Worm (Caenorhabditis elegans) whole organism, L1 larva: ENCODE data around the gene C24D10.2.

ENCODE experiments used
- C04F5.9 ChIP-seq: sonication (generic microtip); optimal IDR thresholded peaks from 2 replicates; lab custom pipeline; 2016; ENCODE audit warnings: missing genetic modification characterization, missing compliant biosample characterization
- F16B12.6 ChIP-seq: fragments of 150-350 bp; optimal IDR thresholded peaks from 2 replicates; lab custom pipeline; 2014; ENCODE audit warnings: missing biosample characterization, missing genetic modification characterization
- Y116A8C.19 ChIP-seq: sonication (generic microtip); optimal IDR thresholded peaks from 2 replicates; lab custom pipeline; 2016; ENCODE audit warnings: missing compliant biosample characterization, missing genetic modification characterization, borderline replicate concordance
- aha-1 ChIP-seq: fragments of 150-350 bp; optimal IDR thresholded peaks from 2 replicates; lab custom pipeline; 2014; ENCODE audit warnings: missing biosample characterization, missing genetic modification characterization
- alr-1 ChIP-seq: fragments of 200-800 bp; sonication (Bioruptor generic); optimal IDR thresholded peaks from 2 replicates; lab custom pipeline; 2018; ENCODE audit warnings: borderline replicate concordance, mild to moderate bottlenecking, missing genetic modification characterization, missing compliant biosample characterization
- blmp-1 ChIP-seq: fragments of 150-350 bp; optimal IDR thresholded peaks from 2 replicates; lab custom pipeline; 2014; ENCODE audit warnings: missing biosample characterization, missing genetic modification characterization
- ceh-63 ChIP-seq: fragments of 200-800 bp; sonication (Bioruptor generic); optimal IDR thresholded peaks from 2 replicates; lab custom pipeline; 2018; ENCODE audit warnings: mild to moderate bottlenecking, missing genetic modification characterization, missing compliant biosample characterization
- ceh-82 ChIP-seq, 3 experiments: fragments of 150-350 bp in 1 of 3; sonication (generic microtip) in 2 of 3; optimal IDR thresholded peaks; 2 replicates each; lab custom pipeline; 2014 to 2017; ENCODE audit warnings: missing biosample characterization in 3 of 3, missing genetic modification characterization in 3 of 3
- ceh-90 ChIP-seq: sonication (generic microtip); optimal IDR thresholded peaks from 2 replicates; lab custom pipeline; 2016; ENCODE audit warnings: missing genetic modification characterization, missing compliant biosample characterization
- dpl-1 ChIP-seq, 3 experiments: fragments of 150-350 bp in 2 of 3; sonication (generic microtip) in 1 of 3; optimal IDR thresholded peaks; 2 replicates each; lab custom pipeline; 2014 to 2017; ENCODE audit warnings: missing biosample characterization in 3 of 3, missing genetic modification characterization in 3 of 3, missing genetic modification reagents in 3 of 3
- dsc-1 ChIP-seq: sonication (generic microtip); optimal IDR thresholded peaks from 2 replicates; lab custom pipeline; 2016; ENCODE audit warnings: mild to moderate bottlenecking, missing genetic modification characterization, missing compliant biosample characterization
- egl-13 ChIP-seq: sonication (generic microtip); optimal IDR thresholded peaks from 2 replicates; lab custom pipeline; 2016; ENCODE audit warnings: missing genotype, missing genetic modification reagents, missing genetic modification characterization, missing compliant biosample characterization
- egl-27 ChIP-seq, 2 experiments: fragments of 150-350 bp in 1 of 2; sonication (generic microtip); optimal IDR thresholded peaks; 3 replicates each; lab custom pipeline; 2017 to 2018; ENCODE audit warnings: missing biosample characterization in 2 of 2, missing genetic modification characterization in 2 of 2, missing genetic modification reagents in 2 of 2
- elt-2 ChIP-seq: sonication (generic microtip); optimal IDR thresholded peaks from 2 replicates; lab custom pipeline; 2016; ENCODE audit warnings: missing genetic modification characterization, mild to moderate bottlenecking, inconsistent platforms, missing compliant biosample characterization, missing genetic modification reagents
- elt-3 ChIP-seq, 6 experiments: fragments of 150-350 bp in 1 of 6; sonication (generic microtip); optimal IDR thresholded peaks; 2 replicates each; lab custom pipeline; 2017 to 2018; ENCODE audit warnings: missing biosample characterization in 6 of 6, missing genetic modification characterization in 6 of 6, inconsistent platforms in 1 of 6
- fkh-4 ChIP-seq: sonication (generic microtip); optimal IDR thresholded peaks from 2 replicates; lab custom pipeline; 2016; ENCODE audit warnings: missing compliant biosample characterization, missing genetic modification characterization, borderline replicate concordance
- fkh-8 ChIP-seq: sonication (generic microtip); optimal IDR thresholded peaks from 2 replicates; lab custom pipeline; 2016; ENCODE audit warnings: mild to moderate bottlenecking, missing genetic modification characterization, missing compliant biosample characterization
- fos-1 ChIP-seq: fragments of 150-350 bp; optimal IDR thresholded peaks from 2 replicates; lab custom pipeline; 2014; ENCODE audit warnings: missing biosample characterization, missing genetic modification characterization
- hlh-4 ChIP-seq: sonication (generic microtip); optimal IDR thresholded peaks from 2 replicates; lab custom pipeline; 2016; ENCODE audit warnings: mild to moderate bottlenecking, missing genetic modification characterization, missing compliant biosample characterization
- isw-1 ChIP-seq: fragments of 200-800 bp; sonication (Bioruptor generic); IDR thresholded peaks from 2 replicates; pipeline ENCODE4 v1.3.6; 2022; ENCODE audit warnings: missing genetic modification characterization, missing compliant biosample characterization
- jun-1 ChIP-seq: fragments of 150-350 bp; optimal IDR thresholded peaks from 2 replicates; lab custom pipeline; 2014; ENCODE audit warnings: missing biosample characterization, missing genetic modification reagents, missing genetic modification characterization
- lin-13 ChIP-seq: fragments of 150-350 bp; optimal IDR thresholded peaks from 2 replicates; lab custom pipeline; 2014; ENCODE audit warnings: missing biosample characterization, missing genetic modification reagents, missing genetic modification characterization
- lin-35 ChIP-seq, 2 experiments: fragments of 150-350 bp; optimal IDR thresholded peaks; 2 replicates each; lab custom pipeline; 2014; ENCODE audit warnings: missing biosample characterization in 2 of 2, missing genetic modification characterization in 2 of 2, missing genetic modification reagents in 2 of 2
- lir-3 ChIP-seq: sonication (generic microtip); optimal IDR thresholded peaks from 2 replicates; lab custom pipeline; 2016; ENCODE audit warnings: mild to moderate bottlenecking, missing genetic modification characterization, moderate library complexity, missing compliant biosample characterization; ENCODE audit not compliant: poor library complexity
- lsy-2 ChIP-seq, 2 experiments: fragments of 150-350 bp; optimal IDR thresholded peaks; 2 replicates each; lab custom pipeline; 2014; ENCODE audit warnings: missing biosample characterization in 2 of 2, missing genetic modification characterization in 2 of 2
- mab-9 ChIP-seq: fragments of 200-800 bp; sonication (Bioruptor generic); IDR thresholded peaks from 2 replicates; pipeline ENCODE4 v1.3.6; 2022; ENCODE audit warnings: missing genetic modification reagents, missing genetic modification characterization, missing compliant biosample characterization
- mdl-1 ChIP-seq, 2 experiments: fragments of 150-350 bp; optimal IDR thresholded peaks; 2 replicates each; lab custom pipeline; 2014 to 2017; ENCODE audit warnings: missing biosample characterization in 2 of 2, missing genetic modification characterization in 2 of 2, inconsistent platforms in 1 of 2
- mef-2 ChIP-seq: fragments of 150-350 bp; optimal IDR thresholded peaks from 2 replicates; lab custom pipeline; 2014; ENCODE audit warnings: missing biosample characterization, missing genetic modification characterization
- mep-1 ChIP-seq: fragments of 150-350 bp; optimal IDR thresholded peaks from 2 replicates; lab custom pipeline; 2014; ENCODE audit warnings: missing biosample characterization, missing genetic modification characterization
- nhr-11 ChIP-seq: fragments of 150-350 bp; optimal IDR thresholded peaks from 2 replicates; lab custom pipeline; 2014; ENCODE audit warnings: missing biosample characterization, missing genetic modification characterization
- nhr-20 ChIP-seq: sonication (generic microtip); optimal IDR thresholded peaks from 2 replicates; lab custom pipeline; 2016; ENCODE audit warnings: mild to moderate bottlenecking, missing genetic modification characterization, missing compliant biosample characterization
- nhr-237 ChIP-seq: fragments of 150-350 bp; optimal IDR thresholded peaks from 2 replicates; lab custom pipeline; 2014; ENCODE audit warnings: missing biosample characterization, missing genetic modification characterization
- nhr-28 ChIP-seq: fragments of 150-350 bp; optimal IDR thresholded peaks from 2 replicates; lab custom pipeline; 2014; ENCODE audit warnings: missing biosample characterization, missing genetic modification characterization
- nhr-47 ChIP-seq: sonication (generic microtip); optimal IDR thresholded peaks from 2 replicates; lab custom pipeline; 2016; ENCODE audit warnings: mild to moderate bottlenecking, missing genetic modification characterization, moderate library complexity, missing compliant biosample characterization
- nhr-71 ChIP-seq: sonication (generic microtip); optimal IDR thresholded peaks from 2 replicates; lab custom pipeline; 2016; ENCODE audit warnings: mild to moderate bottlenecking, missing genetic modification characterization, moderate library complexity, missing compliant biosample characterization
- nhr-84 ChIP-seq: sonication (generic microtip); optimal IDR thresholded peaks from 2 replicates; lab custom pipeline; 2017; ENCODE audit warnings: missing biosample characterization, missing genetic modification characterization
- rnt-1 ChIP-seq: sonication (generic microtip); optimal IDR thresholded peaks from 2 replicates; lab custom pipeline; 2016; ENCODE audit warnings: mild to moderate bottlenecking, missing genetic modification characterization, moderate library complexity, missing compliant biosample characterization
- skn-1 ChIP-seq: fragments of 150-350 bp; optimal IDR thresholded peaks from 2 replicates; lab custom pipeline; 2014; ENCODE audit warnings: missing biosample characterization, missing genetic modification characterization
- sptf-1 ChIP-seq: fragments of 150-350 bp; optimal IDR thresholded peaks from 2 replicates; lab custom pipeline; 2014; ENCODE audit warnings: missing biosample characterization, missing genetic modification characterization
- sup-37 ChIP-seq: fragments of 200-800 bp; sonication (Bioruptor generic); optimal IDR thresholded peaks from 2 replicates; lab custom pipeline; 2018; ENCODE audit warnings: mild to moderate bottlenecking, missing genetic modification characterization, missing compliant biosample characterization
- tbx-2 ChIP-seq: sonication (generic microtip); optimal IDR thresholded peaks from 2 replicates; lab custom pipeline; 2016; ENCODE audit warnings: missing genetic modification characterization, missing compliant biosample characterization
- unc-130 ChIP-seq: fragments of 150-350 bp; optimal IDR thresholded peaks from 2 replicates; lab custom pipeline; 2017; ENCODE audit warnings: missing biosample characterization, missing genetic modification characterization, inconsistent platforms
- unc-86 ChIP-seq: sonication (generic microtip); optimal IDR thresholded peaks from 2 replicates; lab custom pipeline; 2016; ENCODE audit warnings: missing genetic modification characterization, missing compliant biosample characterization
- vab-15 ChIP-seq: sonication (generic microtip); optimal IDR thresholded peaks from 2 replicates; lab custom pipeline; 2017; ENCODE audit warnings: missing genotype, mild to moderate bottlenecking, missing genetic modification characterization, missing compliant biosample characterization
- xbp-1 ChIP-seq: sonication (generic microtip); optimal IDR thresholded peaks from 2 replicates; lab custom pipeline; 2016; ENCODE audit warnings: missing genetic modification characterization, missing compliant biosample characterization
- zip-4 ChIP-seq: fragments of 200-800 bp; sonication (Bioruptor generic); optimal IDR thresholded peaks from 2 replicates; lab custom pipeline; 2018; ENCODE audit warnings: mild to moderate bottlenecking, missing genetic modification characterization, moderate library complexity, missing compliant biosample characterization
- ztf-4 ChIP-seq: fragments of 150-350 bp; optimal IDR thresholded peaks from 2 replicates; lab custom pipeline; 2014; ENCODE audit warnings: missing biosample characterization, missing genetic modification characterization

Gene C24D10.2

DNA sequence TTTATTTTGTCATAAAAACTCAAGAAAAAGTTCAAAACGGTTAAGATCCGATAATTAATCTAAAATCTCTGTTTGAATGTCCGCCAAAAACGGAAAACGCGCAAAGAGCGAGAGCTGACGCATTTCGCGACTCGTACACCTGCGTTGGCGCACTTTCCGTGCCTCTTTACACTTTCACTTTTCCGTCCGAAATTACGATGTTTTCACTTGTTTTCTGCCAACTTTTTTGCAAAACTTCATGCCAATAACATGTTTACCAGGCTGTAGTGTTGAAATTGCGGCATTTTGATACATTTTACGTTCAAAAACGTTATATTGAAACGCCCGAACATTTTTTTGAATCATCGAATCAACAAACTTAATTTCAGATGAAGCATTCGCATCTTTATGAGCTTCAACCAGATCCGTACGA, 20.6 kb downstream of the C24D10.2 start, which contains the start of gene W03F8.4 (continued):
- peak; percentile 82 for TF ChIP-seq elt-2 (tag; lab: Kevin White, UChicago)
- TF ChIP-seq unc-86: peak; percentile 91
- peak; percentile 93 for TF ChIP-seq egl-13 (tag; lab: Kevin White, UChicago)
- TF ChIP-seq hlh-4 (tag; lab: Kevin White, UChicago): no peak
- TF ChIP-seq zip-4 (GFP tag; lab: Kevin White, UChicago): peak; percentile 86
- TF ChIP-seq mab-9 (GFP tag; lab: Robert Waterston, UW): peak; percentile 88
- TF ChIP-seq mep-1: peak; percentile 98
- TF ChIP-seq fkh-4: peak; percentile 80
- peak; percentile 91 for TF ChIP-seq ztf-4 (tag; lab: Kevin White, UChicago)
- TF ChIP-seq F16B12.6 (tag; lab: Kevin White, UChicago): peak; percentile 75
- TF ChIP-seq vab-15: peak; percentile 43

- TF ChIP-seq aha-1 (tag; lab: Kevin White, UChicago): no peak
- no peak for TF ChIP-seq lin-35 (GFP tag; optimal IDR thresholded peaks at IDR 0.05; lab: Kevin White, UChicago)
- no peak for TF ChIP-seq Y116A8C.19 (tag; lab: Kevin White, UChicago)
- TF ChIP-seq nhr-71 (tag; lab: Kevin White, UChicago): no peak
- TF ChIP-seq vab-15: no peak
- no peak for TF ChIP-seq fkh-8
- TF ChIP-seq nhr-237: no peak
- no peak for TF ChIP-seq hlh-4 (tag; lab: Kevin White, UChicago)
- no peak for TF ChIP-seq zip-4 (GFP tag; lab: Kevin White, UChicago)
- TF ChIP-seq ceh-82 (tag; optimal IDR thresholded peaks at IDR 0.05; lab: Kevin White, UChicago): no peak
- no peak for TF ChIP-seq mdl-1 (tag; optimal IDR thresholded peaks at IDR 0.05; lab: Kevin White, UChicago)
- TF ChIP-seq egl-27 (tag; optimal IDR thresholded peaks at IDR 0.05; lab: Kevin White, UChicago): no peak
- no peak for TF ChIP-seq unc-130
- no peak for TF ChIP-seq dsc-1 (tag; lab: Kevin White, UChicago)
- TF ChIP-seq skn-1 (tag; lab: Kevin White, UChicago): no peak
- TF ChIP-seq lin-13: no peak
- TF ChIP-seq C04F5.9 (tag; lab: Kevin White, UChicago): no peak
- TF ChIP-seq blmp-1: no peak
- no peak for TF ChIP-seq tbx-2 (tag; lab: Kevin White, UChicago)
- TF ChIP-seq sptf-1 (tag; lab: Kevin White, UChicago): no peak
Measured at ce11 chrIV:5186480-5187205, 23.5 kb downstream of the C24D10.2 start, which contains the start of the genes W03F8.6 and mtrf-1L. Gene W03F8.6 (minus strand): TSS chrIV:5186580. Gene mtrf-1L (plus strand): TSS chrIV:5187155.

DNA sequence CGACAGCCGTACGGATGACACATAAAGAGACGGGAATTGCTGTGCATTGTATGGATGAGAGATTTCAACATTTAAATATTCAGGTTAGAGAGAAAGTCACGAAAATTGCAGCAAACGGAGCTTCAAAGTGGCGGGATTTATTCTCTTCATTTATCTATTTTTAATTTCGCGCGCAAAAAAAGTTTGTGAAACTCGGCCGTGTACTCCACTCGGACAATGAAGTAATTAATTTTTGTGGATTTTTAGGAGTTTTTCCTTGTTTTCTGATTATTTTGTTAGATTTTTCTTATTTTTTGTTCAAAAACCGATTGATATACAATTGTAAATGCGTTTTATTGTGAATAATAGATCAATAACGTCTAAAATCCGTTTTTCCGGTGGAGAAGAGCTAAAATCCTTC, 24.9 kb downstream of the C24D10.2 start:
- TF ChIP-seq lir-3 (tag; lab: Kevin White, UChicago) (peak; percentile 73), nhr-84 (tag; lab: Kevin White, UChicago) (no peak), nhr-11 (tag; lab: Kevin White, UChicago) (no peak), jun-1 (tag; lab: Kevin White, UChicago) (no peak), fkh-4 (peak; percentile 15), fos-1 (tag; lab: Kevin White, UChicago) (no peak), fkh-8 (no peak), ceh-82 (tag; optimal IDR thresholded peaks at IDR 0.05; lab: Kevin White, UChicago) (no peak), sup-37 (GFP tag; lab: Kevin White, UChicago) (no peak), alr-1 (tag; lab: Kevin White, UChicago) (no peak), ceh-90 (tag; lab: Kevin White, UChicago) (peak; percentile 76), ztf-4 (tag; lab: Kevin White, UChicago) (no peak), dpl-1 (GFP tag; optimal IDR thresholded peaks at IDR 0.05; lab: Kevin White, UChicago) (peak; percentile 76 to 86 (median 80)), mef-2 (tag; lab: Kevin White, UChicago) (no peak), xbp-1 (tag; lab: Kevin White, UChicago) (peak; percentile 33), rnt-1 (peak; percentile 77), vab-15 (no peak), lin-13 (peak; percentile 24), elt-2 (tag; lab: Kevin White, UChicago) (no peak), nhr-47 (peak; percentile 47), lsy-2 (tag; optimal IDR thresholded peaks at IDR 0.05; lab: Kevin White, UChicago) (peak; percentile 7 to 38), ceh-63 (no peak), nhr-28 (no peak), nhr-20 (peak; percentile 8), unc-86 (no peak), dsc-1 (tag; lab: Kevin White, UChicago) (peak; percentile 38), isw-1 (GFP tag; lab: Robert Waterston, UW) (no peak), elt-3 (tag; optimal IDR thresholded peaks at IDR 0.05; lab: Kevin White, UChicago) (no peak), skn-1 (tag; lab: Kevin White, UChicago) (no peak)
